Worm (Caenorhabditis elegans) whole organism, L1 larva: Measurements from ENCODE around the gene srw-141.

Experiments
- aly-2 ChIP-seq: fragments of 150-350 bp; optimal IDR thresholded peaks from 2 replicates; lab custom pipeline; 2014; ENCODE audit warnings: missing biosample characterization, missing genetic modification characterization
- egl-27 ChIP-seq, 2 experiments: fragments of 150-350 bp in 1 of 2; sonication (generic microtip); optimal IDR thresholded peaks; 3 replicates each; lab custom pipeline; 2017 to 2018; ENCODE audit warnings: missing biosample characterization in 2 of 2, missing genetic modification characterization in 2 of 2, missing genetic modification reagents in 2 of 2
- ets-5 ChIP-seq: fragments of 200-800 bp; sonication (Bioruptor generic); IDR thresholded peaks from 2 replicates; pipeline ENCODE4 v1.3.6; 2022; ENCODE audit warnings: missing genetic modification characterization, missing compliant biosample characterization
- lsy-2 ChIP-seq, 2 experiments: fragments of 150-350 bp; optimal IDR thresholded peaks; 2 replicates each; lab custom pipeline; 2014; ENCODE audit warnings: missing biosample characterization in 2 of 2, missing genetic modification characterization in 2 of 2
- mdl-1 ChIP-seq, 2 experiments: fragments of 150-350 bp; optimal IDR thresholded peaks; 2 replicates each; lab custom pipeline; 2014 to 2017; ENCODE audit warnings: missing biosample characterization in 2 of 2, missing genetic modification characterization in 2 of 2, inconsistent platforms in 1 of 2
- nhr-237 ChIP-seq: fragments of 150-350 bp; optimal IDR thresholded peaks from 2 replicates; lab custom pipeline; 2014; ENCODE audit warnings: missing biosample characterization, missing genetic modification characterization
- unc-130 ChIP-seq: fragments of 150-350 bp; optimal IDR thresholded peaks from 2 replicates; lab custom pipeline; 2017; ENCODE audit warnings: missing biosample characterization, missing genetic modification characterization, inconsistent platforms
- unc-62 ChIP-seq: fragments of 150-350 bp; optimal IDR thresholded peaks from 2 replicates; lab custom pipeline; 2014; ENCODE audit warnings: missing biosample characterization, missing genetic modification reagents, missing genetic modification characterization
- ztf-11 ChIP-seq, 2 experiments: sonication (generic microtip); optimal IDR thresholded peaks; 2 replicates each; lab custom pipeline; 2016 to 2017; ENCODE audit warnings: missing genetic modification characterization in 2 of 2, missing biosample characterization in 1 of 2, missing compliant biosample characterization in 1 of 2

- no peak for TF ChIP-seq nhr-237 (tag; lab: Kevin White, UChicago)
- no peak for TF ChIP-seq ztf-11 (tag; optimal IDR thresholded peaks at IDR 0.05; lab: Kevin White, UChicago)
- no peak for TF ChIP-seq lsy-2 (tag; optimal IDR thresholded peaks at IDR 0.05; lab: Kevin White, UChicago)
- no peak for TF ChIP-seq egl-27 (tag; optimal IDR thresholded peaks at IDR 0.05; lab: Kevin White, UChicago)
- TF ChIP-seq unc-130 (tag; lab: Kevin White, UChicago) = no peak
- TF ChIP-seq unc-62 (GFP tag; lab: Kevin White, UChicago) = no peak
- no peak for TF ChIP-seq mdl-1 (tag; optimal IDR thresholded peaks at IDR 0.05; lab: Kevin White, UChicago)
- TF ChIP-seq aly-2 (tag; lab: Kevin White, UChicago) = no peak
- no peak for TF ChIP-seq ets-5 (GFP tag; lab: Robert Waterston, UW)
Measured at ce11 chrV:2922594-2922993, 15.8 kb downstream of the srw-141 start, which contains the start of gene srh-38.
